Fruit fly (Drosophila melanogaster): ENCODE results near the gene p38c.
A peak's percentile ranks its signal among the peaks of the same experiment; 100 is the strongest.

The p38c gene

DNA sequence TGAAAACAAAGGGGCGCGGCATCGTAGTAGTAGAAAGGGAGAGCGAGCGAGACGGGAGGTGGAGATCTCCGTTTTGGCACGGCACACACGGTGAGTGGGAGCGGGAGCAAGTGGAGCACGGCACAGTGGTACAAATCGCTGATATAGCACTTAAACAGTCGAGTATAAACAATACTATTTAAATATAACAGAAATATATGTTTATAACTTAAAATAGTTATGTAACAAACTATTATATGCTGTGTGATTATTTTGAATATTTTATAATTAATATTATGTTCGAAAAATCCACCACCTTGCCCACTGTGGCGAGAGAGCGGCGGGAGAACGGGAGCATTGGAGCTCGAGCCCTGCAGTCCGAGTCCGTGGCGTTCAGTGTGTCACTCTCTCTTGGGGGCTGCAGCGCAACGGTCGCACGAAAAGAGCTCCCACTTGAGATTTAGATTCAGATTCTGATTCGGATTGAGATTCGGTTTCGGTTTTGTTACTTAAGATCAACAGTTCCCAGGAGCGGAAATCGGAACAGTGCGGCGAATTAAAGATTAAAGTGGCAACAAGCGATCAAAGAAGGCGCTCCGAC, 8.9 kb downstream of the p38c start, which contains the start of gene Kal1 (continued):
- TF ChIP-seq Hr38 (GFP tag; optimal IDR thresholded peaks at IDR 0.05): no peak
- TF ChIP-seq vri (GFP tag; optimal IDR thresholded peaks at IDR 0.05): peak; percentile 96
- peak; percentile 98 for TF ChIP-seq achi (GFP tag; optimal IDR thresholded peaks at IDR 0.05)
- TF ChIP-seq salr (GFP tag; optimal IDR thresholded peaks at IDR 0.05): peak; percentile 91 to 94
- peak; percentile 95 for TF ChIP-seq Eip75B (GFP tag; optimal IDR thresholded peaks at IDR 0.05)
- TF ChIP-seq CG11762 (GFP tag; optimal IDR thresholded peaks at IDR 0.05; ENCODE audit: insufficient read depth): peak; percentile 96
- TF ChIP-seq Hr4 (GFP tag; optimal IDR thresholded peaks at IDR 0.05): peak; percentile 92
- peak; percentile 97 for TF ChIP-seq CG32006 (GFP tag; optimal IDR thresholded peaks at IDR 0.05)
- peak; percentile 98 for TF ChIP-seq CG3032 (tag; optimal IDR thresholded peaks at IDR 0.05)
- peak; percentile 97 for TF ChIP-seq CG1621 (tag; optimal IDR thresholded peaks at IDR 0.05)
- TF ChIP-seq Sox14 (GFP tag; optimal IDR thresholded peaks at IDR 0.05): peak; percentile 93
- peak; percentile 92 for TF ChIP-seq dac (GFP tag; optimal IDR thresholded peaks at IDR 0.05)
- peak; percentile 97 for TF ChIP-seq Eip93F (GFP tag; optimal IDR thresholded peaks at IDR 0.05)
- peak; percentile 98 for TF ChIP-seq dsx (GFP tag; optimal IDR thresholded peaks at IDR 0.05; ENCODE audit: poor library complexity, severe bottlenecking)
- TF ChIP-seq CG16779 (tag; optimal IDR thresholded peaks at IDR 0.05): peak; percentile 97
- TF ChIP-seq CG10631 (GFP tag; optimal IDR thresholded peaks at IDR 0.05): peak; percentile 97
- peak; percentile 97 for TF ChIP-seq OdsH (GFP tag; optimal IDR thresholded peaks at IDR 0.05)
- TF ChIP-seq CG6276 (GFP tag; optimal IDR thresholded peaks at IDR 0.05): peak; percentile 96
- peak; percentile 98 for TF ChIP-seq CG8632 (GFP tag; optimal IDR thresholded peaks at IDR 0.05)
- peak; percentile 94 for TF ChIP-seq CG11294 (GFP tag; IDR thresholded peaks at IDR 0.05)
- TF ChIP-seq Met (GFP tag; optimal IDR thresholded peaks at IDR 0.05): peak; percentile 92
- TF ChIP-seq CG6163 (GFP tag; IDR thresholded peaks at IDR 0.05): peak; percentile 98
- TF ChIP-seq Lpt (GFP tag; optimal IDR thresholded peaks at IDR 0.05): peak; percentile 93

DNA sequence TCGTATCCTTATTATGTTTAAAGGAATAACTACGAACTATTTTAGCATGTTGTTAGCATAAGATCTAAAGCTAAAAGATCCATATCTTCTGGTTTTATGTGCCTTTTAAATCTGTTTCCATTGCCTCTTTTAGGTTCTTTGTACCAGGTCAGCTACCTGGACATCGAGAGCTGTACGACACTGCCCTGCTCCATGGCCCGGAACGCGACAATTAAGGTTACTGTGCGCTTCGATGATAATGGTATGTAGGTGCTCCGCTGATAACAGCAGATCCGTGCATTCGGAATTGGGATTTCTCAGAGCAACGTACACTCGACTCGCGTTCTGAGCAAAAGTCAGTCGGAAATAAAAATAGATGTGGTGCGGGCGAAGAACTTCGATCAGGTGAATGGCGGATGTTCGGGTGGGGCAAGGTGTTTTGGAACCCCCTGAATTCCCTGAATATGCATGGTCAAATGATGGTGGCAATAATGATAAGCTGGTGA, 10.3 kb downstream of the p38c start:
- TF ChIP-seq Sox102F (GFP tag; optimal IDR thresholded peaks at IDR 0.05) (no peak), svp (GFP tag) (peak; percentile 98)

DNA sequence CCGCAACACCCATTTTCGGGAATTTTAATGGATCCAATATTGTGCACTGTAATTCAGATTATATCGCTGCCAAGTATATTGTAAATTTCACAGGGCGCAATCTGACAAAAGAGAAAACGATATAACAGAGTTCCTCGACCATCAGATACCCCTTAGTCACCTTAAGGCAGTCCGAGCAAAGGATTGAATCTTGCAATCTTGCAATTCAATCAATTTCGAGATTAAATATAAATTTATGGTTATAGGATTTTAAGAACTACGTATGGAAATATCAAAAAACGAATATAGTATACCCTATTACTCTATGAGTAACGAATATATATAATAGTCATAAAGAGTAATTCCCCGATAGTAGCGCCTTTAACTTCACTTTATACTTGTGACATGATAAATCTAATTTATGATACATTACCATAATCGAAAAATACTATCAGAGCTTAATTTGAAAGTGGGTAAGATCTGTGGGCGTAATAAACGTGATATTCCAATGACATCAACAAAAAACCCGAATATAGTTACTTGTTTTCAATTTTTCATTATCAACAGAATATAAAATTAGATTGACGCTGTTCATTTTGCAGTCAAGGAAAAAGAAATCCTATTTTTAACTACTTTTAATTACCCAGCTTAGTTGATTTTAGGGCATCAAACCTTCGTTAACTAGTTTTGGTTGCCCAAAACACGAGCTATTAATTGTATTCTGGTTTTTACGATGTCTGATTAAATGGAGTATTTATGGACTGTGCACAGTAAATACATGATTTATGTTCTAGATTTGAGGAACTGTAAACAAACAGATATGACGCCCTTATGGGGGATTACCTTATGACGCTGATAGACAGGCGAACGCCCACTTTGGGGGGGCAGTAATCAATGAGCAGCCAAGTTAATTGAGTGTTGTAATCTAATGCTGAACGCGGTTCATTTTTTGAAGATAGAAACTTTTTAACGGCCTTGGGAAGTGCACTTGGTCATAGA, 11.2 kb downstream of the p38c start:
- TF ChIP-seq Sox14 (GFP tag; optimal IDR thresholded peaks at IDR 0.05) (no peak), vri (GFP tag; optimal IDR thresholded peaks at IDR 0.05) (peak; percentile 28), spab (GFP tag; optimal IDR thresholded peaks at IDR 0.05) (no peak), CG7368 (GFP tag; optimal IDR thresholded peaks at IDR 0.05) (no peak), CG11902 (GFP tag; optimal IDR thresholded peaks at IDR 0.05) (no peak), Sox15 (GFP tag; optimal IDR thresholded peaks at IDR 0.05) (no peak), svp (GFP tag) (peak; percentile 63), Hr39 (GFP tag; optimal IDR thresholded peaks at IDR 0.05) (no peak), fkh (GFP tag; optimal IDR thresholded peaks at IDR 0.05) (peak; percentile 55)

DNA sequence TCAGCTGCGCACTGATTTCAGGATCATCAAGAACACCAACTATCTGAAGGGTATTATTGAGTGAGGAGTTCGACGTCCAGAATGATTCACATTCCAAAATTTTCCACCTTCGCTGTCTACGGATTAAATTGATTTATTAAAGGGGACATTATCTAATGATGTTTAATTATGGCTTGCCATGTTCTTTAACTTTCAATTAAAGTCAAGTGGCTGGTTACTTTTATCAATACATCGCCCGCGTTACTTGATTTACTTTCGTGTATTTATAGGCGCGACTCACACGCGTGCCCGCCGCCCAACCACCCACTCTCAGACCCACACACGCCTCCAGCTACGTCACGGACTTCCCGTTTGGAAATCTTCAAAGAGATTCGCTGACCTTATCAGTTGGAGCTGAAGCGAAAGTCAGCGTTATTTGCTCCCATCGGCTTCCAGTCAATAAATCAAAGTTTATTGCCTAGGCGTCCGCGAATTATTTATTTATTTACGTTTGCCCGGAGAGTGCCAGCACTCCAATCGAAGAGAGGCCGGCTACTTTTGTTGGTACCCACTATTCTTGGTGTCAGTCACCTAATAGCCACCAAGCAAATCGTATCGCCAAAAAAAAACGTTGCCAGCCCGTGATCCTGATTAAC, 12.6 kb downstream of the p38c start, which contains the start of gene Npc2f:
Gene Npc2f, plus strand, starts transcription at position 585 of the 635 bp plus-strand sequence.
- TF ChIP-seq svp (GFP tag) (peak; percentile 96), vri (GFP tag; optimal IDR thresholded peaks at IDR 0.05) (peak; percentile 22), CG7368 (GFP tag; optimal IDR thresholded peaks at IDR 0.05) (no peak)
